Worm (Caenorhabditis elegans) whole organism, mixed stage, embryonic: ENCODE measurements around the gene F37C12.10.
A peak's percentile ranks its signal among the peaks of the same experiment; 100 is the strongest.

ENCODE experiments used
- lin-32 ChIP-seq: fragments of 200-800 bp; sonication (Bioruptor generic); optimal IDR thresholded peaks from 2 replicates; lab custom pipeline; 2018; ENCODE audit warnings: mild to moderate bottlenecking, missing genetic modification characterization, missing compliant biosample characterization
- lsy-2 ChIP-seq: fragments of 150-350 bp; optimal IDR thresholded peaks from 2 replicates; lab custom pipeline; 2014; ENCODE audit warnings: missing biosample characterization, missing genetic modification characterization
- mls-2 ChIP-seq: sonication (generic microtip); optimal IDR thresholded peaks from 2 replicates; lab custom pipeline; 2016; ENCODE audit warnings: mild to moderate bottlenecking, missing genetic modification characterization, moderate library complexity, missing compliant biosample characterization
- nhr-12 ChIP-seq: fragments of 150-350 bp; optimal IDR thresholded peaks from 2 replicates; lab custom pipeline; 2014; ENCODE audit warnings: missing biosample characterization, missing genetic modification characterization
- nhr-76 ChIP-seq: sonication (generic microtip); optimal IDR thresholded peaks from 2 replicates; lab custom pipeline; 2017; ENCODE audit warnings: missing biosample characterization, missing genetic modification characterization
- pha-4 ChIP-seq: fragments of 150-350 bp; optimal IDR thresholded peaks from 2 replicates; lab custom pipeline; 2018; ENCODE audit warnings: missing biosample characterization, missing genetic modification reagents, missing genetic modification characterization
- ztf-11 ChIP-seq: fragments of 150-350 bp; optimal IDR thresholded peaks from 2 replicates; lab custom pipeline; 2014; ENCODE audit warnings: missing biosample characterization, missing genetic modification characterization

DNA sequence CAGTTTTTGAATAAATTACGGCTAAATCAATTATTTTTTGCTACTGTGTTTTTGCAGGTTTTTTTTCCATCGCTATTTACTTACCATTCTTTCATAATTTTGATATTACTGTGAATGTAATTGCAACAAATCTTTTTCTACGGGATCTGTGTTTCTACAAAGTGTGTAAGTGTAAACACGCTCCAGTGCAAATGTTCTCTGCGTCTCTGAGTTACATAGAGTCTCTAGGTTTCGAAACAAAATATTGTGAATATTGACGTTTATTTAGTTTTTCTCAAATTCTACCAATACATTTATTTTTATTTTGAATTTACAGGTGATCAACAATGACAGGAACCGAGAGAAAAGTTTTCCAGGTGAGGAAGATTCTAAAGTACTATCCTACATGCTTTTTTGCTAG lies 4.2 kb downstream of the F37C12.10 start, which contains the start of gene yju-2:
- TF ChIP-seq ztf-11 (tag; lab: Kevin White, UChicago) (no peak), lsy-2 (peak; percentile 70), nhr-12 (tag; lab: Kevin White, UChicago) (no peak), pha-4 (tag; lab: Kevin White, UChicago) (peak; percentile 82), mls-2 (tag; lab: Kevin White, UChicago) (no peak), lin-32 (GFP tag; lab: Kevin White, UChicago) (no peak), nhr-76 (no peak)
